Worm (Caenorhabditis elegans) whole organism, L1 larva: ENCODE measurements around the gene F44E2.3.

Experiments used
- C04F5.9 ChIP-seq: sonication (generic microtip); optimal IDR thresholded peaks from 2 replicates; lab custom pipeline; 2016; ENCODE audit warnings: missing genetic modification characterization, missing compliant biosample characterization
- F16B12.6 ChIP-seq: fragments of 150-350 bp; optimal IDR thresholded peaks from 2 replicates; lab custom pipeline; 2014; ENCODE audit warnings: missing biosample characterization, missing genetic modification characterization
- Y116A8C.19 ChIP-seq: sonication (generic microtip); optimal IDR thresholded peaks from 2 replicates; lab custom pipeline; 2016; ENCODE audit warnings: missing compliant biosample characterization, missing genetic modification characterization, borderline replicate concordance
- aly-2 ChIP-seq: fragments of 150-350 bp; optimal IDR thresholded peaks from 2 replicates; lab custom pipeline; 2014; ENCODE audit warnings: missing biosample characterization, missing genetic modification characterization
- ama-1 ChIP-seq: fragments of 150-350 bp; optimal IDR thresholded peaks from 2 replicates; lab custom pipeline; 2014
- ceh-82 ChIP-seq, 3 experiments: fragments of 150-350 bp in 1 of 3; sonication (generic microtip) in 2 of 3; optimal IDR thresholded peaks; 2 replicates each; lab custom pipeline; 2014 to 2017; ENCODE audit warnings: missing biosample characterization in 3 of 3, missing genetic modification characterization in 3 of 3
- ceh-88 ChIP-seq: fragments of 200-800 bp; sonication (Bioruptor generic); IDR thresholded peaks from 2 replicates; pipeline ENCODE4 v1.3.6; 2022; ENCODE audit warnings: missing genetic modification characterization, missing compliant biosample characterization
- ces-1 ChIP-seq: fragments of 150-350 bp; optimal IDR thresholded peaks from 2 replicates; lab custom pipeline; 2014; ENCODE audit warnings: missing biosample characterization, missing genetic modification reagents, missing genetic modification characterization
- dpl-1 ChIP-seq, 3 experiments: fragments of 150-350 bp in 2 of 3; sonication (generic microtip) in 1 of 3; optimal IDR thresholded peaks; 2 replicates each; lab custom pipeline; 2014 to 2017; ENCODE audit warnings: missing biosample characterization in 3 of 3, missing genetic modification characterization in 3 of 3, missing genetic modification reagents in 3 of 3
- dsc-1 ChIP-seq: sonication (generic microtip); optimal IDR thresholded peaks from 2 replicates; lab custom pipeline; 2016; ENCODE audit warnings: mild to moderate bottlenecking, missing genetic modification characterization, missing compliant biosample characterization
- egl-13 ChIP-seq: sonication (generic microtip); optimal IDR thresholded peaks from 2 replicates; lab custom pipeline; 2016; ENCODE audit warnings: missing genotype, missing genetic modification reagents, missing genetic modification characterization, missing compliant biosample characterization
- egl-27 ChIP-seq, 2 experiments: fragments of 150-350 bp in 1 of 2; sonication (generic microtip); optimal IDR thresholded peaks; 3 replicates each; lab custom pipeline; 2017 to 2018; ENCODE audit warnings: missing biosample characterization in 2 of 2, missing genetic modification characterization in 2 of 2, missing genetic modification reagents in 2 of 2
- elt-2 ChIP-seq: sonication (generic microtip); optimal IDR thresholded peaks from 2 replicates; lab custom pipeline; 2016; ENCODE audit warnings: missing genetic modification characterization, mild to moderate bottlenecking, inconsistent platforms, missing compliant biosample characterization, missing genetic modification reagents
- fkh-10 ChIP-seq: sonication (generic microtip); optimal IDR thresholded peaks from 2 replicates; lab custom pipeline; 2017; ENCODE audit warnings: missing biosample characterization, missing genetic modification reagents, missing genetic modification characterization
- hlh-17 ChIP-seq: fragments of 200-800 bp; sonication (Bioruptor generic); optimal IDR thresholded peaks from 2 replicates; lab custom pipeline; 2018; ENCODE audit warnings: missing genetic modification characterization, mild to moderate bottlenecking, missing compliant biosample characterization, moderate library complexity, borderline replicate concordance
- hpl-2 ChIP-seq: fragments of 150-350 bp; optimal IDR thresholded peaks from 2 replicates; lab custom pipeline; 2014; ENCODE audit warnings: missing biosample characterization, missing genetic modification reagents, missing genetic modification characterization
- jun-1 ChIP-seq: fragments of 150-350 bp; optimal IDR thresholded peaks from 2 replicates; lab custom pipeline; 2014; ENCODE audit warnings: missing biosample characterization, missing genetic modification reagents, missing genetic modification characterization
- lin-13 ChIP-seq: fragments of 150-350 bp; optimal IDR thresholded peaks from 2 replicates; lab custom pipeline; 2014; ENCODE audit warnings: missing biosample characterization, missing genetic modification reagents, missing genetic modification characterization
- lin-14 ChIP-seq: fragments of 200-800 bp; sonication (Bioruptor generic); optimal IDR thresholded peaks from 2 replicates; lab custom pipeline; 2018; ENCODE audit warnings: mild to moderate bottlenecking, missing genetic modification characterization, moderate library complexity, missing compliant biosample characterization
- lir-3 ChIP-seq: sonication (generic microtip); optimal IDR thresholded peaks from 2 replicates; lab custom pipeline; 2016; ENCODE audit warnings: mild to moderate bottlenecking, missing genetic modification characterization, moderate library complexity, missing compliant biosample characterization; ENCODE audit not compliant: poor library complexity
- mep-1 ChIP-seq: fragments of 150-350 bp; optimal IDR thresholded peaks from 2 replicates; lab custom pipeline; 2014; ENCODE audit warnings: missing biosample characterization, missing genetic modification characterization
- nhr-12 ChIP-seq: sonication (generic microtip); optimal IDR thresholded peaks from 2 replicates; lab custom pipeline; 2017; ENCODE audit warnings: missing biosample characterization, missing genetic modification characterization
- nhr-71 ChIP-seq: sonication (generic microtip); optimal IDR thresholded peaks from 2 replicates; lab custom pipeline; 2016; ENCODE audit warnings: mild to moderate bottlenecking, missing genetic modification characterization, moderate library complexity, missing compliant biosample characterization
- nhr-76 ChIP-seq: sonication (generic microtip); optimal IDR thresholded peaks from 2 replicates; lab custom pipeline; 2017; ENCODE audit warnings: missing biosample characterization, missing genetic modification characterization
- nhr-77 ChIP-seq: fragments of 150-350 bp; optimal IDR thresholded peaks from 2 replicates; lab custom pipeline; 2014; ENCODE audit warnings: missing biosample characterization, missing genetic modification characterization
- nhr-84 ChIP-seq: sonication (generic microtip); optimal IDR thresholded peaks from 2 replicates; lab custom pipeline; 2017; ENCODE audit warnings: missing biosample characterization, missing genetic modification characterization
- pag-3 ChIP-seq: sonication (generic microtip); optimal IDR thresholded peaks from 2 replicates; lab custom pipeline; 2017; ENCODE audit warnings: missing genetic modification characterization, mild to moderate bottlenecking, missing compliant biosample characterization, antibody characterized with exemption, borderline replicate concordance; ENCODE audit not compliant: insufficient read depth
- pax-3 ChIP-seq: fragments of 200-800 bp; sonication (Bioruptor generic); optimal IDR thresholded peaks from 2 replicates; lab custom pipeline; 2018; ENCODE audit warnings: mild to moderate bottlenecking, missing genetic modification characterization, moderate library complexity, missing compliant biosample characterization
- snpc-4 ChIP-seq: fragments of 150-350 bp; optimal IDR thresholded peaks from 2 replicates; lab custom pipeline; 2014; ENCODE audit warnings: missing biosample characterization, missing genetic modification characterization
- snu-23 ChIP-seq: sonication (generic microtip); optimal IDR thresholded peaks from 2 replicates; lab custom pipeline; 2016; ENCODE audit warnings: missing genetic modification characterization, missing compliant biosample characterization
- sox-4 ChIP-seq: sonication (generic microtip); optimal IDR thresholded peaks from 2 replicates; lab custom pipeline; 2016; ENCODE audit warnings: missing genetic modification characterization, missing compliant biosample characterization
- sup-37 ChIP-seq: fragments of 200-800 bp; sonication (Bioruptor generic); optimal IDR thresholded peaks from 2 replicates; lab custom pipeline; 2018; ENCODE audit warnings: mild to moderate bottlenecking, missing genetic modification characterization, missing compliant biosample characterization
- swsn-7 ChIP-seq: sonication (generic microtip); optimal IDR thresholded peaks from 2 replicates; lab custom pipeline; 2016; ENCODE audit warnings: missing genetic modification characterization, missing compliant biosample characterization
- tlp-1 ChIP-seq: fragments of 150-350 bp; optimal IDR thresholded peaks from 2 replicates; lab custom pipeline; 2014; ENCODE audit warnings: missing biosample characterization, missing genetic modification characterization
- unc-130 ChIP-seq: fragments of 150-350 bp; optimal IDR thresholded peaks from 2 replicates; lab custom pipeline; 2017; ENCODE audit warnings: missing biosample characterization, missing genetic modification characterization, inconsistent platforms
- unc-30 ChIP-seq: sonication (generic microtip); optimal IDR thresholded peaks from 2 replicates; lab custom pipeline; 2017; ENCODE audit warnings: missing biosample characterization, missing genetic modification characterization
- unc-62 ChIP-seq: fragments of 150-350 bp; optimal IDR thresholded peaks from 2 replicates; lab custom pipeline; 2014; ENCODE audit warnings: missing biosample characterization, missing genetic modification reagents, missing genetic modification characterization
- unc-86 ChIP-seq: sonication (generic microtip); optimal IDR thresholded peaks from 2 replicates; lab custom pipeline; 2016; ENCODE audit warnings: missing genetic modification characterization, missing compliant biosample characterization
- unc-98 ChIP-seq: fragments of 200-800 bp; sonication (Bioruptor generic); IDR thresholded peaks from 2 replicates; pipeline ENCODE4 v1.3.6; 2022; ENCODE audit warnings: missing genetic modification characterization, missing compliant biosample characterization
- xbp-1 ChIP-seq: sonication (generic microtip); optimal IDR thresholded peaks from 2 replicates; lab custom pipeline; 2016; ENCODE audit warnings: missing genetic modification characterization, missing compliant biosample characterization
- ztf-11 ChIP-seq, 2 experiments: sonication (generic microtip); optimal IDR thresholded peaks; 2 replicates each; lab custom pipeline; 2016 to 2017; ENCODE audit warnings: missing genetic modification characterization in 2 of 2, missing biosample characterization in 1 of 2, missing compliant biosample characterization in 1 of 2

F44E2.3 gene

DNA sequence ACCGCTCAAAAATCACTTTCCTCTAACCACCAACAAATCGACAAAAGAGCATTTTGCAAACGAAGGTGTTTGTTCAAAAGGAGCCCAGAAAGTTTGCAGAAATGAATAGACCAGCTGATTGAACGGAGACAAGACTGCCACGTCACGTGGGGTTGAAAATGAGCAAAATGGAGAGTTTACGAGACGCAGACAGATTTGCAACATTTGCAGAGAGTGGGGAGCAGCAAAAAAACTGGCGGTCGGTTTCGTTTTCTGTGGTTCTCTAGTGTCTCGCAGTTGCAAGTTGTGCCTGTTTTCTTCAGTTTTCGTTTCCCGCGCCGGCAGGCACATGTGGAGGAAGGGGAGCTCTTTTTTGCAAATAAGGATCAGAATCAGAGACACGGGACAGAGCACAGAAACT, 43.7 kb downstream of the F44E2.3 start (continued):
- no peak for TF ChIP-seq C04F5.9 (tag; lab: Kevin White, UChicago)
- TF ChIP-seq nhr-76 (tag; lab: Kevin White, UChicago), result no peak
- 0 out of 2 replicates have a peak, but pooled peaks have one; percentile 36 for TF ChIP-seq unc-98 (GFP tag; lab: Robert Waterston, UW)
- TF ChIP-seq hpl-2 (GFP tag; lab: Kevin White, UChicago), result no peak
- peak; percentile 36 for TF ChIP-seq elt-2 (tag; lab: Kevin White, UChicago)
- TF ChIP-seq ceh-88 (GFP tag; lab: Robert Waterston, UW), result 0 out of 2 replicates have a peak, but pooled peaks have one; percentile 24
- no peak for TF ChIP-seq nhr-12 (tag; lab: Kevin White, UChicago)
- TF ChIP-seq aly-2, result no peak
- peak; percentile 0 for TF ChIP-seq snpc-4
- TF ChIP-seq unc-130 (tag; lab: Kevin White, UChicago), result peak; percentile 45
- TF ChIP-seq snu-23, result peak; percentile 57
- peak; percentile 27 for TF ChIP-seq xbp-1
- no peak for TF ChIP-seq unc-62 (GFP tag; lab: Kevin White, UChicago)
- TF ChIP-seq unc-86 (tag; lab: Kevin White, UChicago), result no peak
- TF ChIP-seq ztf-11 (tag; optimal IDR thresholded peaks at IDR 0.05; lab: Kevin White, UChicago), result no peak
- peak; percentile 59 for TF ChIP-seq mep-1
- no peak for TF ChIP-seq unc-30 (tag; lab: Kevin White, UChicago)
- TF ChIP-seq nhr-71 (tag; lab: Kevin White, UChicago), result peak; percentile 85
- TF ChIP-seq swsn-7 (tag; lab: Kevin White, UChicago), result peak; percentile 41
- peak; percentile 23 to 39 (median 32) for TF ChIP-seq dpl-1 (GFP tag; optimal IDR thresholded peaks at IDR 0.05; lab: Kevin White, UChicago)
- TF ChIP-seq pax-3, result peak; percentile 67

DNA sequence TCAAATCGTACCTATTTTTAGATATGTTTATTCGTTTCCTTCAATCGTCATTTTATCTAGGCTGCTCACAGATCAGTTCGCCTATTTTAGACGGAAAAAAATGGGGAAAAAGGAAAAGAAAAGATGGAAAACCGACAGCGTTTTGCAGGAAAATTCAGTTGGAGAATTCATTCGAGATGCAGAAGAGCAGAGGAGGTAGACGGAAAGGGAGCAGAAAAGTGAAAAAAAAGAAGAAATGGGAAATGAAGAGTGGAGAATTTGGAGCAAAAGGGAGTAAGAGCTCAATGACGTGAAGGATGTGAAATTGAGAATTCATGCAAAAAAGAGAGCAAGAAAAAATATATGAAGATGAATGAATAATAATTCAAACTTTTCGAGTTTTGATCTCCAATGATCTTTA, 44.6 kb downstream of the F44E2.3 start:
- TF ChIP-seq unc-86 (tag; lab: Kevin White, UChicago), result peak; percentile 31
- TF ChIP-seq unc-30 (tag; lab: Kevin White, UChicago), result no peak
- TF ChIP-seq nhr-84 (tag; lab: Kevin White, UChicago), result no peak
- TF ChIP-seq tlp-1, result no peak
- no peak for TF ChIP-seq egl-27 (tag; optimal IDR thresholded peaks at IDR 0.05; lab: Kevin White, UChicago)
- no peak for TF ChIP-seq hpl-2 (GFP tag; lab: Kevin White, UChicago)
- TF ChIP-seq lir-3 (tag; lab: Kevin White, UChicago), result no peak
- peak; percentile 41 for TF ChIP-seq egl-13 (tag; lab: Kevin White, UChicago)
- no peak for TF ChIP-seq jun-1 (tag; lab: Kevin White, UChicago)
- no peak for TF ChIP-seq ztf-11 (tag; optimal IDR thresholded peaks at IDR 0.05; lab: Kevin White, UChicago)
- TF ChIP-seq ama-1 (lab: Kevin White, UChicago), result no peak
- TF ChIP-seq nhr-77 (tag; lab: Kevin White, UChicago), result no peak
- TF ChIP-seq fkh-10 (GFP tag; lab: Kevin White, UChicago), result peak; percentile 52
- no peak for TF ChIP-seq sox-4 (tag; lab: Kevin White, UChicago)
- TF ChIP-seq F16B12.6, result no peak
- TF ChIP-seq sup-37, result no peak
- TF ChIP-seq ceh-82 (tag; optimal IDR thresholded peaks at IDR 0.05; lab: Kevin White, UChicago), result peak in 1 of 3 experiments; percentile 8
- peak; percentile 42 for TF ChIP-seq nhr-71 (tag; lab: Kevin White, UChicago)
- peak; percentile 70 for TF ChIP-seq lin-14
- TF ChIP-seq lin-13 (GFP tag; lab: Kevin White, UChicago), result no peak
- no peak for TF ChIP-seq pag-3 (tag; lab: Kevin White, UChicago)
- no peak for TF ChIP-seq ces-1
- no peak for TF ChIP-seq dsc-1 (tag; lab: Kevin White, UChicago)
- TF ChIP-seq Y116A8C.19, result no peak
- no peak for TF ChIP-seq hlh-17 (GFP tag; lab: Kevin White, UChicago)
- TF ChIP-seq, all 84 proteins: peak for 6
